Worm (Caenorhabditis elegans) whole organism, young adult: ENCODE results near the gene evl-20.

Experiments used
- F33H1.4 ChIP-seq: fragments of 200-800 bp; sonication (Bioruptor generic); IDR thresholded peaks from 2 replicates; pipeline ENCODE4 v1.3.6; 2022; ENCODE audit warnings: missing genetic modification reagents, missing genetic modification characterization, missing compliant biosample characterization
- F37B4.10 ChIP-seq: fragments of 200-800 bp; sonication (Bioruptor generic); IDR thresholded peaks from 2 replicates; pipeline ENCODE4 v1.3.6; 2022; ENCODE audit warnings: missing genetic modification characterization, missing compliant biosample characterization
- attf-6 ChIP-seq: fragments of 200-800 bp; sonication (Bioruptor generic); IDR thresholded peaks from 2 replicates; pipeline ENCODE4 v1.3.6; 2022; ENCODE audit warnings: missing genetic modification reagents, missing genetic modification characterization, missing compliant biosample characterization
- mel-28 ChIP-seq: sonication (generic microtip); optimal IDR thresholded peaks from 2 replicates; lab custom pipeline; 2016; ENCODE audit warnings: borderline replicate concordance, mild to moderate bottlenecking, missing genetic modification characterization, missing compliant biosample characterization
- nfya-1 ChIP-seq: sonication (generic microtip); optimal IDR thresholded peaks from 2 replicates; lab custom pipeline; 2017; ENCODE audit warnings: antibody characterized with exemption, missing compliant biosample characterization, missing genetic modification characterization, borderline replicate concordance; ENCODE audit not compliant: insufficient read depth
- nfyb-1 ChIP-seq: fragments of 200-800 bp; sonication (Bioruptor generic); IDR thresholded peaks from 2 replicates; pipeline ENCODE4 v1.3.6; 2022; ENCODE audit warnings: missing genetic modification reagents, missing genetic modification characterization, missing compliant biosample characterization
- rec-8 ChIP-seq, 2 experiments: sonication (generic microtip); optimal IDR thresholded peaks; 2 replicates each; lab custom pipeline; 2016; ENCODE audit warnings: mild to moderate bottlenecking in 2 of 2, missing genetic modification characterization in 2 of 2, missing genetic modification reagents in 2 of 2, missing genotype in 2 of 2, missing biosample characterization in 1 of 2, missing compliant biosample characterization in 1 of 2, moderate library complexity in 1 of 2
- sea-2 ChIP-seq: fragments of 200-800 bp; sonication (Bioruptor generic); IDR thresholded peaks from 2 replicates; pipeline ENCODE4 v1.3.6; 2022; ENCODE audit warnings: missing genetic modification characterization, missing compliant biosample characterization
- sptf-2 ChIP-seq: fragments of 200-800 bp; sonication (Bioruptor generic); optimal IDR thresholded peaks from 2 replicates; lab custom pipeline; 2018; ENCODE audit warnings: mild to moderate bottlenecking, missing genetic modification characterization, missing compliant biosample characterization
- unc-130 ChIP-seq: sonication (generic microtip); optimal IDR thresholded peaks from 2 replicates; lab custom pipeline; 2016; ENCODE audit warnings: missing genetic modification reagents, missing genetic modification characterization, missing compliant biosample characterization
- zfh-2 ChIP-seq: fragments of 200-800 bp; sonication (Bioruptor generic); conservative IDR thresholded peaks from 2 replicates; pipeline ENCODE4 v1.3.6; 2022; ENCODE audit warnings: missing genetic modification reagents, missing genetic modification characterization, missing compliant biosample characterization

DNA sequence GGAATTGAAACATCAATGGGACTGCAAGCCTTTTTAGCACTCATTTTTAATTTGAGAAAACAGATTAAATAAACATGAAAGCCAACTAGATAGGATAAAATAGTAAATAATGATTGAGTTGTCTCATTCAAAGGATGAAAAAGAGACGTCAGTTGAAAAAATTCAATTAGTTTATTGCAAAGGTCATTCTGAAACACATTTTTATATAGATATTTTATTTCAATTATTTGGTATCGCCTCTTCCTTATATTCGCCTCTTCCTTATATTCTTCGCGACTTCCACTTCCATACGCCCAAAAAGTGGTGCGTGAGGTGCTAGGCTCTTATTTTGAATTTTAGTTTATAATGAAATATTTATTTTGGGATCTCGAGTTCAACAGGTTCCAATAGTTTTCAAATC lies 9.1 kb upstream of the evl-20 start, which contains the start of gene acp-4:
- TF ChIP-seq mel-28 (tag; lab: Kevin White, UChicago): no peak
- no peak for TF ChIP-seq F33H1.4 (GFP tag; lab: Robert Waterston, UW)
- no peak for TF ChIP-seq nfyb-1 (GFP tag; lab: Robert Waterston, UW)
- TF ChIP-seq sptf-2 (GFP tag; lab: Kevin White, UChicago): no peak
- TF ChIP-seq sea-2 (GFP tag; lab: Robert Waterston, UW): no peak
- no peak for TF ChIP-seq F37B4.10 (GFP tag; lab: Robert Waterston, UW)
- TF ChIP-seq zfh-2 (GFP tag; lab: Robert Waterston, UW): no peak
- TF ChIP-seq nfya-1 (tag; lab: Kevin White, UChicago): no peak
- no peak for TF ChIP-seq unc-130 (GFP tag; lab: Kevin White, UChicago)
- TF ChIP-seq rec-8 (tag; optimal IDR thresholded peaks at IDR 0.05; lab: Kevin White, UChicago): no peak
- TF ChIP-seq attf-6 (GFP tag; lab: Robert Waterston, UW): no peak
